Fruit fly (Drosophila melanogaster) whole organism, embryonic: ENCODE measurements around the gene CG14352.

Experiments used
- Atf-2 ChIP-seq: fragments of 200-800 bp; sonication (Bioruptor generic); optimal IDR thresholded peaks from 2 replicates; lab custom pipeline; 2016; ENCODE audit warnings: missing biosample characterization, missing genetic modification characterization
- C15 ChIP-seq: fragments of 200-800 bp; sonication (Bioruptor generic); IDR thresholded peaks from 3 replicates; pipeline ENCODE4 v1.3.6; 2022; ENCODE audit warnings: missing biosample characterization, missing genetic modification characterization
- CG10565 ChIP-seq: fragments of 200-800 bp; sonication (Bioruptor generic); optimal IDR thresholded peaks from 3 replicates; lab custom pipeline; 2016; ENCODE audit warnings: missing biosample characterization, mild to moderate bottlenecking, missing genetic modification characterization
- CG11085 ChIP-seq: fragments of 200-800 bp; sonication (Bioruptor generic); IDR thresholded peaks from 2 replicates; pipeline ENCODE4 v1.3.6; 2022; ENCODE audit warnings: missing biosample characterization, missing genetic modification characterization
- CG11093 ChIP-seq: fragments of 200-800 bp; sonication (Bioruptor generic); IDR thresholded peaks from 3 replicates; pipeline ENCODE4 v1.3.6; 2022; ENCODE audit warnings: missing biosample characterization, missing genetic modification characterization
- CG11723 ChIP-seq: fragments of 200-800 bp; sonication (Bioruptor generic); optimal IDR thresholded peaks from 2 replicates; lab custom pipeline; 2017; ENCODE audit warnings: missing biosample characterization, mild to moderate bottlenecking, missing genetic modification characterization
- CG12071 ChIP-seq: fragments of 200-800 bp; sonication (Bioruptor generic); optimal IDR thresholded peaks from 3 replicates; lab custom pipeline; 2018; ENCODE audit warnings: missing biosample characterization, mild to moderate bottlenecking, missing genetic modification characterization
- CG1233 ChIP-seq: fragments of 200-800 bp; sonication (Bioruptor generic); optimal IDR thresholded peaks from 4 replicates; lab custom pipeline; 2018; ENCODE audit warnings: missing biosample characterization, mild to moderate bottlenecking, missing genetic modification characterization
- CG12744 ChIP-seq: fragments of 200-800 bp; sonication (Bioruptor generic); optimal IDR thresholded peaks from 2 replicates; lab custom pipeline; 2016; ENCODE audit warnings: missing biosample characterization, missing genetic modification characterization
- CG14014 ChIP-seq: fragments of 200-800 bp; sonication (Bioruptor generic); IDR thresholded peaks from 2 replicates; pipeline ENCODE4 v1.3.6; 2022; ENCODE audit warnings: missing biosample characterization, missing genetic modification characterization
- CG14441 ChIP-seq: fragments of 200-800 bp; sonication (Bioruptor generic); IDR thresholded peaks from 2 replicates; pipeline ENCODE4 v1.3.6; 2022; ENCODE audit warnings: missing biosample characterization, missing genetic modification characterization
- CG15479 ChIP-seq: fragments of 200-800 bp; sonication (Bioruptor generic); optimal IDR thresholded peaks from 3 replicates; lab custom pipeline; 2019; ENCODE audit warnings: missing biosample characterization, mild to moderate bottlenecking, missing genetic modification characterization, moderate library complexity
- CG15696 ChIP-seq: fragments of 200-800 bp; sonication (Bioruptor generic); optimal IDR thresholded peaks from 2 replicates; lab custom pipeline; 2019; ENCODE audit warnings: missing biosample characterization, mild to moderate bottlenecking, missing genetic modification characterization, moderate library complexity
- CG17385 ChIP-seq: fragments of 200-800 bp; sonication (Bioruptor generic); optimal IDR thresholded peaks from 3 replicates; lab custom pipeline; 2018; ENCODE audit warnings: missing biosample characterization, mild to moderate bottlenecking, missing genetic modification characterization
- CG18011 ChIP-seq: fragments of 200-800 bp; sonication (Bioruptor generic); optimal IDR thresholded peaks from 2 replicates; lab custom pipeline; 2017; ENCODE audit warnings: missing biosample characterization, missing genetic modification characterization, mild to moderate bottlenecking, moderate library complexity, missing genotype
- CG1832 ChIP-seq: fragments of 200-800 bp; sonication (Bioruptor generic); optimal IDR thresholded peaks from 2 replicates; lab custom pipeline; 2017; ENCODE audit warnings: missing biosample characterization, mild to moderate bottlenecking, missing genetic modification characterization, inconsistent platforms
- CG18619 ChIP-seq: fragments of 200-800 bp; sonication (Bioruptor generic); optimal IDR thresholded peaks from 3 replicates; lab custom pipeline; 2017; ENCODE audit warnings: missing biosample characterization, mild to moderate bottlenecking, missing genetic modification characterization
- CG30020 ChIP-seq: fragments of 200-800 bp; optimal IDR thresholded peaks from 2 replicates; lab custom pipeline; 2019; ENCODE audit warnings: missing biosample characterization, mild to moderate bottlenecking, missing genetic modification characterization, moderate library complexity
- CG3838 ChIP-seq: fragments of 200-800 bp; sonication (Bioruptor generic); optimal IDR thresholded peaks from 3 replicates; lab custom pipeline; 2016; ENCODE audit warnings: missing biosample characterization, missing genetic modification characterization
- CG5180 ChIP-seq: fragments of 200-800 bp; sonication (Bioruptor generic); optimal IDR thresholded peaks from 3 replicates; lab custom pipeline; 2017; ENCODE audit warnings: missing biosample characterization, missing genetic modification characterization, mild to moderate bottlenecking, moderate library complexity, missing genetic modification reagents
- CG7271 ChIP-seq: fragments of 200-800 bp; sonication (Bioruptor generic); optimal IDR thresholded peaks from 2 replicates; lab custom pipeline; 2018; ENCODE audit warnings: missing biosample characterization, mild to moderate bottlenecking, missing genetic modification characterization, moderate library complexity
- CG7745 ChIP-seq: fragments of 200-800 bp; sonication (Bioruptor generic); optimal IDR thresholded peaks from 2 replicates; lab custom pipeline; 2018; ENCODE audit warnings: missing biosample characterization, mild to moderate bottlenecking, missing genetic modification characterization, moderate library complexity
- CG7987 ChIP-seq: fragments of 200-800 bp; sonication (Bioruptor generic); optimal IDR thresholded peaks from 2 replicates; lab custom pipeline; 2018; ENCODE audit warnings: missing biosample characterization, mild to moderate bottlenecking, missing genetic modification characterization, moderate library complexity
- Camta ChIP-seq: fragments of 200-800 bp; sonication (Bioruptor generic); optimal IDR thresholded peaks from 2 replicates; lab custom pipeline; 2016; ENCODE audit warnings: missing biosample characterization, missing genetic modification characterization
- Dip2 ChIP-seq: fragments of 200-800 bp; sonication (Bioruptor generic); IDR thresholded peaks from 2 replicates; pipeline ENCODE4 v1.3.6; 2022; ENCODE audit warnings: missing biosample characterization, missing genetic modification characterization
- Drgx ChIP-seq: fragments of 200-800 bp; sonication (Bioruptor generic); IDR thresholded peaks from 2 replicates; pipeline ENCODE4 v1.3.6; 2022; ENCODE audit warnings: missing biosample characterization, missing genetic modification characterization
- Elba2 ChIP-seq: fragments of 200-800 bp; sonication (Bioruptor generic); optimal IDR thresholded peaks from 3 replicates; lab custom pipeline; 2016; ENCODE audit warnings: missing biosample characterization, missing genetic modification characterization
- Hr3 ChIP-seq: fragments of 200-800 bp; sonication (Bioruptor generic); optimal IDR thresholded peaks from 3 replicates; lab custom pipeline; 2016; ENCODE audit warnings: missing biosample characterization, missing genetic modification characterization
- Hr78 ChIP-seq, 2 experiments: fragments of 200-800 bp in 1 of 2; fragments of >200 bp in 1 of 2; sonication (Bioruptor generic) in 1 of 2; optimal IDR thresholded peaks; 2 replicates each; lab custom pipeline; 2017 to 2019; ENCODE audit warnings: missing biosample characterization in 2 of 2, missing genetic modification characterization in 2 of 2, mild to moderate bottlenecking in 1 of 2, moderate library complexity in 1 of 2
- Hsf ChIP-seq: fragments of 200-800 bp; sonication (Bioruptor generic); optimal IDR thresholded peaks from 3 replicates; lab custom pipeline; 2016; ENCODE audit warnings: missing biosample characterization, missing genetic modification characterization
- Lhr ChIP-seq: fragments of 200-800 bp; sonication (Bioruptor generic); optimal IDR thresholded peaks from 3 replicates; lab custom pipeline; 2017; ENCODE audit warnings: mild to moderate bottlenecking, missing biosample characterization, missing genetic modification reagents, missing genetic modification characterization
- MESR4 ChIP-seq: fragments of 200-800 bp; sonication (Bioruptor generic); optimal IDR thresholded peaks from 2 replicates; lab custom pipeline; 2018; ENCODE audit warnings: missing biosample characterization, mild to moderate bottlenecking, missing genetic modification characterization, moderate library complexity
- Med ChIP-seq: fragments of 200-800 bp; sonication (Bioruptor generic); peaks from one replicate; lab custom pipeline; 2016; ENCODE audit warnings: missing biosample characterization, missing genetic modification characterization, mild to moderate bottlenecking, inconsistent platforms, moderate library complexity
- NK7.1 ChIP-seq: fragments of 200-800 bp; sonication (Bioruptor generic); optimal IDR thresholded peaks from 3 replicates; lab custom pipeline; 2016; ENCODE audit warnings: missing biosample characterization, missing genetic modification characterization
- bowl ChIP-seq: fragments of 200-800 bp; sonication (Bioruptor generic); IDR thresholded peaks from 2 replicates; pipeline ENCODE4 v1.3.6; 2022; ENCODE audit warnings: missing biosample characterization, missing genetic modification characterization
- emc ChIP-seq: fragments of 200-800 bp; sonication (Bioruptor generic); optimal IDR thresholded peaks from 2 replicates; lab custom pipeline; 2016; ENCODE audit warnings: missing biosample characterization, missing genetic modification characterization
- fru ChIP-seq: fragments of >200 bp; optimal IDR thresholded peaks from 2 replicates; lab custom pipeline; 2017
- ftz-f1 ChIP-seq: fragments of 200-800 bp; sonication (Bioruptor generic); optimal IDR thresholded peaks from 2 replicates; lab custom pipeline; 2016; ENCODE audit warnings: missing biosample characterization, missing genetic modification characterization
- her ChIP-seq: fragments of 200-800 bp; sonication (Bioruptor generic); optimal IDR thresholded peaks from 2 replicates; lab custom pipeline; 2016; ENCODE audit warnings: missing biosample characterization, missing genetic modification characterization
- nmo ChIP-seq: fragments of 200-800 bp; sonication (Bioruptor generic); optimal IDR thresholded peaks from 2 replicates; lab custom pipeline; 2018; ENCODE audit warnings: missing biosample characterization, mild to moderate bottlenecking, missing genetic modification characterization, moderate library complexity
- pan ChIP-seq, 4 experiments: fragments of >200 bp in 3 of 4; fragments of 200-800 bp in 1 of 4; sonication (Bioruptor generic) in 1 of 4; optimal IDR thresholded peaks in 3 of 4; IDR thresholded peaks in 1 of 4; 2 replicates each; pipeline versions ENCODE4 v1.3.6 to Lab custom; 2017 to 2022; ENCODE audit warnings: missing biosample characterization in 2 of 4, missing genetic modification characterization in 2 of 4, mixed read lengths in 1 of 4
- ranshi ChIP-seq: fragments of 200-800 bp; sonication (Bioruptor generic); IDR thresholded peaks from 2 replicates; pipeline ENCODE4 v1.3.6; 2022; ENCODE audit warnings: missing biosample characterization, missing genetic modification characterization
- ro ChIP-seq: fragments of 200-800 bp; sonication (Bioruptor generic); IDR thresholded peaks from 2 replicates; pipeline ENCODE4 v1.3.6; 2022; ENCODE audit warnings: missing biosample characterization, missing genetic modification characterization
- shn ChIP-seq: fragments of 200-800 bp; sonication (Bioruptor generic); optimal IDR thresholded peaks from 3 replicates; lab custom pipeline; 2016; ENCODE audit warnings: missing biosample characterization, missing genetic modification characterization
- sima ChIP-seq: fragments of 200-800 bp; sonication (Bioruptor generic); optimal IDR thresholded peaks from 2 replicates; lab custom pipeline; 2016; ENCODE audit warnings: missing biosample characterization, missing genetic modification characterization
- so ChIP-seq: fragments of 200-800 bp; sonication (Bioruptor generic); IDR thresholded peaks from 3 replicates; pipeline ENCODE4 v1.3.6; 2022; ENCODE audit warnings: missing biosample characterization, missing genetic modification characterization
- tio ChIP-seq: fragments of 200-800 bp; sonication (Bioruptor generic); optimal IDR thresholded peaks from 2 replicates; lab custom pipeline; 2017; ENCODE audit warnings: missing biosample characterization, missing genetic modification characterization, inconsistent platforms
- usp ChIP-seq: fragments of >200 bp; optimal IDR thresholded peaks from 2 replicates; lab custom pipeline; 2017; ENCODE audit warnings: missing biosample characterization, missing genetic modification characterization
- vvl ChIP-seq: fragments of 200-800 bp; sonication (Bioruptor generic); IDR thresholded peaks from 2 replicates; pipeline ENCODE4 v1.3.6; 2022; ENCODE audit warnings: missing biosample characterization, missing genetic modification characterization
- wek ChIP-seq: fragments of 200-800 bp; sonication (Bioruptor generic); optimal IDR thresholded peaks from 3 replicates; lab custom pipeline; 2018; ENCODE audit warnings: missing biosample characterization, mild to moderate bottlenecking, missing genetic modification characterization, moderate library complexity

CG14352 gene

DNA sequence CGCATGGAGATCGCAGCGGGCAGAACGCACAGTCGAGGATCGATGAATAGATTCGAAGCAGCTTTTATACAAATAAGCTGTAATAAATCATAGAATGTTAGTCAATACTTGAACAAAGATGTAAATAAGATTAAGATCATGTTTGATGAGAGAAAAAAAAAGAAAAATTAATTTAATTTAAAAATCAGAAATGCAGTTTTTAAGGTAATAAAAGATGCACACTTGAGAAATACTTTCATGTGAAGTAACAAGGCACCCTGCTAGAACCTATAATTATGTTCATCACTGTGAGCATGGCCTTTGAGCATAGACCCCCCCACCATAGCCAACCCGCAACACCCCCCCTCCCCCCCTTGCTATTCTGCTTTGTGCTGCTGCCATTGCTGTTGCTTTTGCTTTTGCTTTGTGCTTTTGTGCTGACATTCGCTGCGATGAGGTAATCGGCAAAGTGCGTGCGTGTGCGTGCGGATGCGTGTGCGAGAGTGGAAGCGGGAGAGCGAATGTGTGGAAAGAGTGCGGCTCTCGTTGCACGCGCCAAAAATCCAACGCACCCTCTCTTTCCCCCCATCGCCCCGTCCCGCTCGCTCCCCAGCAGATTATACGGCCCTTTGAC is 32.1 kb downstream of the CG14352 start (continued):
- no peak for TF ChIP-seq Elba2 (GFP tag; lab: Kevin White, UChicago)
- TF ChIP-seq ro (GFP tag; lab: Robert Waterston, UW), result peak; percentile 92
- TF ChIP-seq ranshi (GFP tag; lab: Robert Waterston, UW), result peak; percentile 96
- peak; percentile 90 for TF ChIP-seq Camta (GFP tag; lab: Kevin White, UChicago)
- TF ChIP-seq NK7.1 (GFP tag; lab: Kevin White, UChicago), result peak; percentile 84
- TF ChIP-seq CG14441 (GFP tag; lab: Robert Waterston, UW), result peak; percentile 96
- peak; percentile 95 for TF ChIP-seq Hr3 (GFP tag; lab: Kevin White, UChicago)
- TF ChIP-seq CG11085 (GFP tag; lab: Robert Waterston, UW), result peak; percentile 91
- TF ChIP-seq CG11723 (GFP tag; lab: Kevin White, UChicago), result peak; percentile 96
- TF ChIP-seq CG12071, result peak; percentile 95
- peak; percentile 98 for TF ChIP-seq so (GFP tag; lab: Robert Waterston, UW)
- TF ChIP-seq CG30020, result peak; percentile 84
- peak; percentile 97 for TF ChIP-seq CG17385
- TF ChIP-seq Hsf (GFP tag; lab: Kevin White, UChicago), result peak; percentile 94
- peak; percentile 93 for TF ChIP-seq CG5180 (GFP tag; lab: Kevin White, UChicago)
- TF ChIP-seq CG10565, result peak; percentile 58
- TF ChIP-seq CG15479 (GFP tag; lab: Kevin White, UChicago), result no peak
- TF ChIP-seq emc (GFP tag; lab: Kevin White, UChicago), result peak; percentile 82
- TF ChIP-seq vvl (GFP tag; lab: Robert Waterston, UW), result peak; percentile 97
- peak; percentile 56 for TF ChIP-seq CG7271 (tag; lab: Kevin White, UChicago)
- TF ChIP-seq MESR4, result peak; percentile 32
- peak; percentile 94 for TF ChIP-seq Med (GFP tag; lab: Kevin White, UChicago)
- TF ChIP-seq bowl (GFP tag; lab: Robert Waterston, UW), result peak; percentile 91
- TF ChIP-seq CG11093 (GFP tag; lab: Robert Waterston, UW), result peak; percentile 94
- TF ChIP-seq Dip2 (GFP tag; lab: Robert Waterston, UW), result peak; percentile 70; the same call in 1 of the 2 replicates
- TF ChIP-seq usp, result no peak
- peak; percentile 89 for TF ChIP-seq C15 (GFP tag; lab: Robert Waterston, UW)
- TF ChIP-seq her (GFP tag; lab: Kevin White, UChicago), result peak; percentile 73
- TF ChIP-seq Atf-2 (GFP tag; lab: Kevin White, UChicago), result peak; percentile 84
- TF ChIP-seq pan (optimal IDR thresholded peaks at IDR 0.05; lab: Kevin White, UChicago), result no peak
- TF ChIP-seq pan (GFP tag; optimal IDR thresholded peaks at IDR 0.05 in 1 of 2, IDR thresholded peaks at IDR 0.05 in 1 of 2), result peak in 1 of 2 experiments; percentile 97
- TF ChIP-seq CG18619 (GFP tag; lab: Kevin White, UChicago), result peak; percentile 98
- TF ChIP-seq sima (GFP tag; lab: Kevin White, UChicago), result peak; percentile 79
- peak; percentile 90 for TF ChIP-seq CG7987 (GFP tag; lab: Kevin White, UChicago)
- peak; percentile 98 for TF ChIP-seq CG1233
- TF ChIP-seq ftz-f1 (GFP tag; lab: Kevin White, UChicago), result peak; percentile 56
- peak; percentile 53; the same call in 1 of the 2 replicates for TF ChIP-seq Drgx (GFP tag; lab: Robert Waterston, UW)
- TF ChIP-seq CG1832, result peak; percentile 93
- peak; percentile 86 for TF ChIP-seq CG12744 (GFP tag; lab: Kevin White, UChicago)
- peak; percentile 84 for TF ChIP-seq CG15696 (tag; lab: Kevin White, UChicago)
- TF ChIP-seq CG18011 (GFP tag; lab: Kevin White, UChicago), result peak; percentile 86
- TF ChIP-seq tio (GFP tag; lab: Kevin White, UChicago), result peak; percentile 93
- TF ChIP-seq fru (lab: Kevin White, UChicago), result no peak
- peak in 1 of 2 experiments; percentile 93 for TF ChIP-seq Hr78 (GFP tag; optimal IDR thresholded peaks at IDR 0.05; lab: Kevin White, UChicago)
- TF ChIP-seq wek (GFP tag; lab: Kevin White, UChicago), result peak; percentile 83
- TF ChIP-seq CG14014 (GFP tag; lab: Robert Waterston, UW), result peak; percentile 97
- TF ChIP-seq shn (GFP tag; lab: Kevin White, UChicago), result peak; percentile 87
- TF ChIP-seq nmo (GFP tag; lab: Kevin White, UChicago), result peak; percentile 98
- peak; percentile 76 for TF ChIP-seq CG3838 (GFP tag; lab: Kevin White, UChicago)
- peak; percentile 86 for TF ChIP-seq Lhr (GFP tag; lab: Kevin White, UChicago)
- peak; percentile 14 for TF ChIP-seq CG7745 (tag; lab: Kevin White, UChicago)
